Worm (Caenorhabditis elegans) whole organism, late embryonic: ENCODE measurements around the gene cyp-14A2.

Experiments
- C08G9.2 ChIP-seq: sonication (generic microtip); optimal IDR thresholded peaks from 2 replicates; lab custom pipeline; 2016; ENCODE audit warnings: mild to moderate bottlenecking, missing genetic modification characterization, moderate library complexity, missing compliant biosample characterization
- C38D4.7 ChIP-seq: fragments of 200-800 bp; sonication (Bioruptor generic); optimal IDR thresholded peaks from 2 replicates; lab custom pipeline; 2018; ENCODE audit warnings: mild to moderate bottlenecking, missing genetic modification characterization, moderate library complexity, missing compliant biosample characterization
- F13H6.1 ChIP-seq: sonication (generic microtip); optimal IDR thresholded peaks from 2 replicates; lab custom pipeline; 2016; ENCODE audit warnings: missing genetic modification characterization, missing compliant biosample characterization
- K02D7.2 ChIP-seq: sonication (generic microtip); optimal IDR thresholded peaks from 2 replicates; lab custom pipeline; 2017; ENCODE audit warnings: mild to moderate bottlenecking, missing genetic modification characterization, missing compliant biosample characterization
- ahr-1 ChIP-seq: sonication (generic microtip); optimal IDR thresholded peaks from 2 replicates; lab custom pipeline; 2016; ENCODE audit warnings: missing genetic modification characterization, missing compliant biosample characterization
- ama-1 ChIP-seq: fragments of 150-350 bp; optimal IDR thresholded peaks from 2 replicates; lab custom pipeline; 2014
- ceh-18 ChIP-seq: sonication (generic microtip); optimal IDR thresholded peaks from 2 replicates; lab custom pipeline; 2016; ENCODE audit warnings: missing genetic modification characterization, missing compliant biosample characterization
- ceh-2 ChIP-seq: sonication (generic microtip); optimal IDR thresholded peaks from 2 replicates; lab custom pipeline; 2016; ENCODE audit warnings: missing genotype, missing genetic modification characterization, missing compliant biosample characterization
- ceh-24 ChIP-seq: sonication (generic microtip); optimal IDR thresholded peaks from 2 replicates; lab custom pipeline; 2016; ENCODE audit warnings: mild to moderate bottlenecking, missing genetic modification characterization, missing compliant biosample characterization
- ceh-30 ChIP-seq: fragments of 150-350 bp; optimal IDR thresholded peaks from 2 replicates; lab custom pipeline; 2014; ENCODE audit warnings: missing biosample characterization, missing genetic modification characterization
- ceh-34 ChIP-seq: sonication (generic microtip); optimal IDR thresholded peaks from 2 replicates; lab custom pipeline; 2016; ENCODE audit warnings: mild to moderate bottlenecking, missing genetic modification characterization, missing compliant biosample characterization
- ceh-45 ChIP-seq: fragments of 200-800 bp; sonication (Bioruptor generic); IDR thresholded peaks from 2 replicates; pipeline ENCODE4 v1.3.6; 2022; ENCODE audit warnings: missing genetic modification reagents, missing genetic modification characterization, missing compliant biosample characterization
- ceh-48 ChIP-seq: sonication (generic microtip); optimal IDR thresholded peaks from 2 replicates; lab custom pipeline; 2016; ENCODE audit warnings: missing genetic modification characterization, inconsistent platforms, missing compliant biosample characterization
- ceh-9 ChIP-seq: sonication (generic microtip); optimal IDR thresholded peaks from 2 replicates; lab custom pipeline; 2016; ENCODE audit warnings: mild to moderate bottlenecking, missing genetic modification characterization, inconsistent platforms, missing compliant biosample characterization
- dmd-4 ChIP-seq: sonication (generic microtip); optimal IDR thresholded peaks from 2 replicates; lab custom pipeline; 2016; ENCODE audit warnings: borderline replicate concordance, missing genetic modification characterization, missing compliant biosample characterization
- dve-1 ChIP-seq: sonication (generic microtip); optimal IDR thresholded peaks from 2 replicates; lab custom pipeline; 2017; ENCODE audit warnings: antibody characterized with exemption, mild to moderate bottlenecking, missing genetic modification characterization, missing compliant biosample characterization
- elt-2 ChIP-seq: sonication (generic microtip); optimal IDR thresholded peaks from 2 replicates; lab custom pipeline; 2016; ENCODE audit warnings: missing genetic modification reagents, missing genetic modification characterization, missing compliant biosample characterization
- elt-4 ChIP-seq: sonication (generic microtip); optimal IDR thresholded peaks from 2 replicates; lab custom pipeline; 2016; ENCODE audit warnings: missing genetic modification characterization, missing compliant biosample characterization
- eyg-1 ChIP-seq: sonication (generic microtip); optimal IDR thresholded peaks from 2 replicates; lab custom pipeline; 2016; ENCODE audit warnings: missing genotype, missing genetic modification characterization, missing compliant biosample characterization
- fax-1 ChIP-seq: sonication (generic microtip); optimal IDR thresholded peaks from 2 replicates; lab custom pipeline; 2016; ENCODE audit warnings: missing genotype, missing genetic modification characterization, missing compliant biosample characterization
- fkh-10 ChIP-seq: fragments of 150-350 bp; optimal IDR thresholded peaks from 2 replicates; lab custom pipeline; 2014; ENCODE audit warnings: missing biosample characterization, missing genetic modification reagents, missing genetic modification characterization
- fkh-6 ChIP-seq: sonication (generic microtip); optimal IDR thresholded peaks from 2 replicates; lab custom pipeline; 2016; ENCODE audit warnings: missing genetic modification characterization, missing compliant biosample characterization
- gmeb-2 ChIP-seq: sonication (generic microtip); optimal IDR thresholded peaks from 2 replicates; lab custom pipeline; 2016; ENCODE audit warnings: missing genetic modification characterization, inconsistent platforms, missing compliant biosample characterization
- hlh-13 ChIP-seq: fragments of 200-800 bp; sonication (Bioruptor generic); optimal IDR thresholded peaks from 2 replicates; lab custom pipeline; 2018; ENCODE audit warnings: mild to moderate bottlenecking, missing genetic modification characterization, missing compliant biosample characterization
- hlh-15 ChIP-seq: sonication (generic microtip); optimal IDR thresholded peaks from 2 replicates; lab custom pipeline; 2016; ENCODE audit warnings: missing genetic modification characterization, missing compliant biosample characterization
- hlh-30 ChIP-seq: sonication (generic microtip); optimal IDR thresholded peaks from 2 replicates; lab custom pipeline; 2017; ENCODE audit warnings: antibody characterized with exemption, missing genetic modification characterization, missing compliant biosample characterization; ENCODE audit not compliant: insufficient read depth
- hlh-6 ChIP-seq: sonication (generic microtip); optimal IDR thresholded peaks from 2 replicates; lab custom pipeline; 2016; ENCODE audit warnings: missing genotype, missing genetic modification characterization, missing compliant biosample characterization
- hlh-8 ChIP-seq: sonication (generic microtip); optimal IDR thresholded peaks from 2 replicates; lab custom pipeline; 2016; ENCODE audit warnings: missing genotype, missing genetic modification characterization, missing compliant biosample characterization
- mec-3 ChIP-seq: sonication (generic microtip); optimal IDR thresholded peaks from 2 replicates; lab custom pipeline; 2016; ENCODE audit warnings: borderline replicate concordance, missing genetic modification characterization, missing compliant biosample characterization
- nhr-11 ChIP-seq: fragments of 150-350 bp; optimal IDR thresholded peaks from 2 replicates; lab custom pipeline; 2014; ENCODE audit warnings: missing biosample characterization, missing genetic modification characterization
- odd-2 ChIP-seq: sonication (generic microtip); optimal IDR thresholded peaks from 2 replicates; lab custom pipeline; 2017; ENCODE audit warnings: antibody characterized with exemption, mild to moderate bottlenecking, missing genetic modification characterization, missing compliant biosample characterization
- pat-9 ChIP-seq: fragments of 200-800 bp; sonication (Bioruptor generic); optimal IDR thresholded peaks from 2 replicates; lab custom pipeline; 2018; ENCODE audit warnings: mild to moderate bottlenecking, missing genetic modification characterization, moderate library complexity, missing compliant biosample characterization
- pax-1 ChIP-seq: fragments of 150-350 bp; optimal IDR thresholded peaks from 2 replicates; lab custom pipeline; 2014; ENCODE audit warnings: missing biosample characterization, missing genetic modification characterization
- pha-2 ChIP-seq: sonication (generic microtip); optimal IDR thresholded peaks from 2 replicates; lab custom pipeline; 2017; ENCODE audit warnings: mild to moderate bottlenecking, missing genetic modification characterization, missing compliant biosample characterization
- pha-4 ChIP-seq: fragments of 150-350 bp; optimal IDR thresholded peaks from 2 replicates; lab custom pipeline; 2018; ENCODE audit warnings: missing biosample characterization, missing genetic modification reagents, missing genetic modification characterization
- pqm-1 ChIP-seq: sonication (generic microtip); optimal IDR thresholded peaks from 2 replicates; lab custom pipeline; 2016; ENCODE audit warnings: missing genetic modification characterization, missing compliant biosample characterization
- pros-1 ChIP-seq: fragments of 150-350 bp; optimal IDR thresholded peaks from 2 replicates; lab custom pipeline; 2014; ENCODE audit warnings: missing biosample characterization, missing genetic modification reagents, missing genetic modification characterization
- ref-2 ChIP-seq: sonication (generic microtip); optimal IDR thresholded peaks from 2 replicates; lab custom pipeline; 2016; ENCODE audit warnings: missing genetic modification characterization, missing compliant biosample characterization
- rnt-1 ChIP-seq: sonication (generic microtip); optimal IDR thresholded peaks from 2 replicates; lab custom pipeline; 2016; ENCODE audit warnings: missing genetic modification characterization, missing compliant biosample characterization
- sdc-2 ChIP-seq: sonication (generic microtip); optimal IDR thresholded peaks from 2 replicates; lab custom pipeline; 2016; ENCODE audit warnings: missing genotype, missing genetic modification characterization, missing compliant biosample characterization
- sox-4 ChIP-seq: sonication (generic microtip); optimal IDR thresholded peaks from 2 replicates; lab custom pipeline; 2017; ENCODE audit warnings: mild to moderate bottlenecking, missing genetic modification characterization, inconsistent platforms, missing compliant biosample characterization
- tbx-2 ChIP-seq: sonication (generic microtip); optimal IDR thresholded peaks from 2 replicates; lab custom pipeline; 2016; ENCODE audit warnings: missing genetic modification characterization, missing compliant biosample characterization
- ttx-3 ChIP-seq: sonication (generic microtip); optimal IDR thresholded peaks from 2 replicates; lab custom pipeline; 2016; ENCODE audit warnings: missing genetic modification reagents, missing genetic modification characterization, missing compliant biosample characterization
- unc-42 ChIP-seq: sonication (generic microtip); optimal IDR thresholded peaks from 2 replicates; lab custom pipeline; 2016; ENCODE audit warnings: missing genotype, missing genetic modification characterization, missing compliant biosample characterization
- zip-5 ChIP-seq: sonication (generic microtip); optimal IDR thresholded peaks from 2 replicates; lab custom pipeline; 2016; ENCODE audit warnings: missing genetic modification characterization, missing compliant biosample characterization

Gene cyp-14A2

DNA sequence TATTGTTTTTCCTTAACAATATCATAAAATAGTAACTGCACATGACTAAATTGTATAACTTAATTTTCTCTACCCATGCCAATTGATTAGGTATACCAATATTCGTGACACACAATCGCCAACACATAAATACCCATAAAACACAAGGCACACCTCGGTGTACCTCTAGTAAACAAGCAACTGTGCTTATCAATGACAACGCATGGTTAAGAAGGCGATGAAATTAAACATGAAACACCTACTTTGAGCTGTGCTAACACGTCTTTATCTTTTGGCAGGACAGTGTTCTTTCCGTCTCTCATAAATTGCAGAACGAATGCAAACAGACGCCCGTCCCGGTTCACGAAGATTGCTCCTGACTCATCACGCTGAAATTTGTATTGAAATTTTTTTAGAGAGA, 41.3 kb upstream of the cyp-14A2 start:
- TF ChIP-seq pha-4 (tag; lab: Kevin White, UChicago) (no peak), ceh-24 (no peak), elt-2 (peak; percentile 40), pax-1 (tag; lab: Kevin White, UChicago) (no peak)

- TF ChIP-seq eyg-1 (tag; lab: Kevin White, UChicago) (no peak), hlh-13 (GFP tag; lab: Kevin White, UChicago) (no peak), ref-2 (tag; lab: Kevin White, UChicago) (no peak), ceh-9 (tag; lab: Kevin White, UChicago) (no peak), fkh-6 (tag; lab: Kevin White, UChicago) (no peak), ceh-45 (GFP tag; lab: Robert Waterston, UW) (no peak), ama-1 (no peak), sox-4 (tag; lab: Kevin White, UChicago) (no peak), zip-5 (tag; lab: Kevin White, UChicago) (no peak), rnt-1 (tag; lab: Kevin White, UChicago) (no peak), hlh-8 (no peak)
- TF ChIP-seq, all 69 proteins: peak for 0
Measured at ce11 chrX:13308745-13309144, 39.3 kb upstream of the cyp-14A2 start, which contains the start of gene srxa-8. TSS of gene srxa-8 (minus strand) at chrX:13308845.

ce11 chrX:13307852-13308251, 38.4 kb upstream of the cyp-14A2 start:
- no peak for TF ChIP-seq hlh-13 (GFP tag; lab: Kevin White, UChicago)
- no peak for TF ChIP-seq hlh-6 (tag; lab: Kevin White, UChicago)
- no peak for TF ChIP-seq dmd-4
- TF ChIP-seq gmeb-2 (tag; lab: Kevin White, UChicago) = no peak
- TF ChIP-seq fkh-6 (tag; lab: Kevin White, UChicago) = no peak
- no peak for TF ChIP-seq ceh-18
- no peak for TF ChIP-seq odd-2 (tag; lab: Kevin White, UChicago)
- TF ChIP-seq pat-9 = no peak
- TF ChIP-seq ceh-34 (tag; lab: Kevin White, UChicago) = no peak
- no peak for TF ChIP-seq ceh-24
- TF ChIP-seq ttx-3 (tag; lab: Kevin White, UChicago) = no peak

DNA sequence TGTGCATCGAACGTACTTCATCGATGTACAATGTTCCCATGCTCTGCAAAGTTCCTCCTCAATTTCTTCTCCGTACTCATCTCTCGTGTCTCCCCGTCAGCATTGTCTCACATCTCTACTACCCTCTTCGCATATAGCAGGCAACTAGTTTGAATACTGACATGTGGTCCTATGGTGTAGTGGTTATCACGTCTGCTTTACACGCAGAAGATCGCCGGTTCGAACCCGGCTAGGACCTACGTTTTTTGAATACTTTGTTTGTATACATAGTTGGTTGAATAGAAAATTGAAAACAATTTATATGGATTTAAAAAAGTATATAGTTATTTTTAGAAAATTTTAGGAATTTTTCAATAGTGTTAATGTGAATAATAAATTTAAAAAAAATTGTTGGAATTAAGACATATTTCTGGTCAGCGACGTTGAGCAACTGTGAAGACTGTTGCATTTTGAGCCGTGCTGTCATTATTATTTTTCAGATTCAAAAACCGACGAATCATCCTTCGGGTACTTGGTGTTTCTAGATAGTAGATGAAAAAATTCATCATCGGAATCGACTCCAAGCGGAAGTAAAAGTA, 37.5 kb upstream of the cyp-14A2 start:
- peak; percentile 93 for TF ChIP-seq hlh-8
- TF ChIP-seq sdc-2 (tag; lab: Kevin White, UChicago) = peak; percentile 91
- TF ChIP-seq C38D4.7 (GFP tag; lab: Kevin White, UChicago) = peak; percentile 88
- peak; percentile 71 for TF ChIP-seq hlh-30 (tag; lab: Kevin White, UChicago)
- peak; percentile 83 for TF ChIP-seq ceh-2 (tag; lab: Kevin White, UChicago)
- peak; percentile 87 for TF ChIP-seq fax-1 (tag; lab: Kevin White, UChicago)
- peak; percentile 77 for TF ChIP-seq ceh-9 (tag; lab: Kevin White, UChicago)
- TF ChIP-seq pha-2 = peak; percentile 84
- TF ChIP-seq tbx-2 (tag; lab: Kevin White, UChicago) = peak; percentile 85
- TF ChIP-seq fkh-10 = peak; percentile 83
- peak; percentile 82 for TF ChIP-seq hlh-13 (GFP tag; lab: Kevin White, UChicago)
- TF ChIP-seq K02D7.2 (tag; lab: Kevin White, UChicago) = peak; percentile 89
- TF ChIP-seq F13H6.1 (tag; lab: Kevin White, UChicago) = peak; percentile 72
- peak; percentile 71 for TF ChIP-seq C08G9.2 (tag; lab: Kevin White, UChicago)
- TF ChIP-seq dve-1 (tag; lab: Kevin White, UChicago) = peak; percentile 95
- TF ChIP-seq odd-2 (tag; lab: Kevin White, UChicago) = peak; percentile 69
- TF ChIP-seq pros-1 (tag; lab: Kevin White, UChicago) = peak; percentile 66
- TF ChIP-seq mec-3 (tag; lab: Kevin White, UChicago) = no peak
- peak; percentile 68 for TF ChIP-seq unc-42
- peak; percentile 89 for TF ChIP-seq dmd-4
- TF ChIP-seq ceh-30 = peak; percentile 54
- TF ChIP-seq ref-2 (tag; lab: Kevin White, UChicago) = peak; percentile 83
- peak; percentile 89 for TF ChIP-seq ceh-45 (GFP tag; lab: Robert Waterston, UW)
- peak; percentile 53 for TF ChIP-seq pqm-1
- TF ChIP-seq nhr-11 (tag; lab: Kevin White, UChicago) = no peak
- TF ChIP-seq elt-4 (tag; lab: Kevin White, UChicago) = no peak
- TF ChIP-seq ceh-48 = peak; percentile 80
- peak; percentile 86 for TF ChIP-seq ahr-1 (tag; lab: Kevin White, UChicago)
- TF ChIP-seq hlh-15 (tag; lab: Kevin White, UChicago) = peak; percentile 87
- peak; percentile 78 for TF ChIP-seq ceh-18
- TF ChIP-seq ceh-34 (tag; lab: Kevin White, UChicago) = peak; percentile 91
- TF ChIP-seq gmeb-2 (tag; lab: Kevin White, UChicago) = peak; percentile 94
